Fruit fly (Drosophila melanogaster) whole organism, prepupa: Measurements from ENCODE around the gene CG6094.

ENCODE experiments used
- Blimp-1 ChIP-seq: fragments of 200-800 bp; sonication (Bioruptor generic); optimal IDR thresholded peaks from 3 replicates; lab custom pipeline; 2017; ENCODE audit warnings: missing biosample characterization, missing genetic modification characterization, mild to moderate bottlenecking, moderate library complexity, missing genetic modification reagents
- CG11294 ChIP-seq: fragments of 200-800 bp; sonication (Bioruptor generic); IDR thresholded peaks from 2 replicates; pipeline ENCODE4 v1.3.6; 2022; ENCODE audit warnings: missing biosample characterization, missing genetic modification characterization
- CG11762 ChIP-seq: fragments of 200-800 bp; sonication (Bioruptor generic); optimal IDR thresholded peaks from 3 replicates; lab custom pipeline; 2016; ENCODE audit warnings: missing biosample characterization, missing genetic modification characterization; ENCODE audit not compliant: insufficient read depth
- CG11902 ChIP-seq: fragments of 200-800 bp; sonication (Bioruptor generic); optimal IDR thresholded peaks from 3 replicates; lab custom pipeline; 2016; ENCODE audit warnings: missing biosample characterization, missing genetic modification characterization
- CG3032 ChIP-seq: fragments of 200-800 bp; optimal IDR thresholded peaks from 2 replicates; lab custom pipeline; 2019; ENCODE audit warnings: missing biosample characterization, mild to moderate bottlenecking, missing genetic modification characterization, moderate library complexity
- CG31627 ChIP-seq: fragments of 200-800 bp; sonication (Bioruptor generic); optimal IDR thresholded peaks from 3 replicates; lab custom pipeline; 2016; ENCODE audit warnings: missing biosample characterization, missing genetic modification characterization
- CG32006 ChIP-seq: fragments of 200-800 bp; sonication (Bioruptor generic); optimal IDR thresholded peaks from 3 replicates; lab custom pipeline; 2017; ENCODE audit warnings: missing biosample characterization, mild to moderate bottlenecking, missing genetic modification characterization
- CG3919 ChIP-seq: fragments of 200-800 bp; sonication (Bioruptor generic); optimal IDR thresholded peaks from 3 replicates; lab custom pipeline; 2016; ENCODE audit warnings: missing biosample characterization, missing genetic modification characterization
- CG4318 ChIP-seq: fragments of 200-800 bp; sonication (Bioruptor generic); optimal IDR thresholded peaks from 3 replicates; lab custom pipeline; 2017; ENCODE audit warnings: missing biosample characterization, mild to moderate bottlenecking, missing genetic modification characterization
- CG6163 ChIP-seq: fragments of 200-800 bp; sonication (Bioruptor generic); IDR thresholded peaks from 3 replicates; pipeline ENCODE4 v1.3.6; 2022; ENCODE audit warnings: missing biosample characterization, missing genetic modification characterization
- CG6276 ChIP-seq: fragments of 200-800 bp; sonication (Bioruptor generic); optimal IDR thresholded peaks from 2 replicates; lab custom pipeline; 2017; ENCODE audit warnings: missing biosample characterization, mild to moderate bottlenecking, missing genetic modification characterization
- CG6792 ChIP-seq: fragments of 200-800 bp; sonication (Bioruptor generic); optimal IDR thresholded peaks from 3 replicates; lab custom pipeline; 2016; ENCODE audit warnings: missing biosample characterization, missing genetic modification characterization
- CG6808 ChIP-seq: fragments of 200-800 bp; sonication (Bioruptor generic); optimal IDR thresholded peaks from 3 replicates; lab custom pipeline; 2017; ENCODE audit warnings: missing biosample characterization, missing genetic modification characterization, mild to moderate bottlenecking, moderate library complexity, missing genetic modification reagents
- CG8319 ChIP-seq: fragments of 200-800 bp; sonication (Bioruptor generic); optimal IDR thresholded peaks from 3 replicates; lab custom pipeline; 2016; ENCODE audit warnings: missing biosample characterization, missing genetic modification characterization
- CG8632 ChIP-seq: fragments of 200-800 bp; sonication (Bioruptor generic); optimal IDR thresholded peaks from 3 replicates; lab custom pipeline; 2016; ENCODE audit warnings: missing biosample characterization, missing genetic modification characterization
- Eip75B ChIP-seq: fragments of 200-800 bp; sonication (Bioruptor generic); optimal IDR thresholded peaks from 3 replicates; lab custom pipeline; 2016; ENCODE audit warnings: missing biosample characterization, missing genetic modification characterization
- Eip78C ChIP-seq: fragments of 200-800 bp; sonication (Bioruptor generic); peaks from one replicate; lab custom pipeline; 2016; ENCODE audit warnings: missing biosample characterization, missing genetic modification characterization
- Ets21C ChIP-seq: fragments of 200-800 bp; sonication (Bioruptor generic); optimal IDR thresholded peaks from 3 replicates; lab custom pipeline; 2016; ENCODE audit warnings: missing biosample characterization, missing genetic modification characterization
- Gug ChIP-seq: fragments of 200-800 bp; sonication (Bioruptor generic); IDR thresholded peaks from 2 replicates; pipeline ENCODE4 v1.3.6; 2022; ENCODE audit warnings: missing biosample characterization, missing genetic modification characterization
- Hr39 ChIP-seq: fragments of 200-800 bp; sonication (Bioruptor generic); optimal IDR thresholded peaks from 2 replicates; lab custom pipeline; 2016; ENCODE audit warnings: missing biosample characterization, missing genetic modification characterization
- Hr4 ChIP-seq: fragments of 200-800 bp; sonication (Bioruptor generic); optimal IDR thresholded peaks from 3 replicates; lab custom pipeline; 2016; ENCODE audit warnings: missing biosample characterization, missing genetic modification characterization
- Met ChIP-seq: fragments of 200-800 bp; sonication (Bioruptor generic); optimal IDR thresholded peaks from 3 replicates; lab custom pipeline; 2016; ENCODE audit warnings: missing biosample characterization, missing genetic modification characterization
- OdsH ChIP-seq: fragments of 200-800 bp; sonication (Bioruptor generic); optimal IDR thresholded peaks from 3 replicates; lab custom pipeline; 2016; ENCODE audit warnings: missing biosample characterization, missing genetic modification characterization
- Smox ChIP-seq: fragments of 200-800 bp; sonication (Bioruptor generic); optimal IDR thresholded peaks from 3 replicates; lab custom pipeline; 2016; ENCODE audit warnings: missing biosample characterization, missing genetic modification characterization
- Sox102F ChIP-seq: fragments of 200-800 bp; sonication (Bioruptor generic); optimal IDR thresholded peaks from 2 replicates; lab custom pipeline; 2016; ENCODE audit warnings: missing biosample characterization, mild to moderate bottlenecking, missing genetic modification characterization
- Sox14 ChIP-seq: fragments of 200-800 bp; sonication (Bioruptor generic); optimal IDR thresholded peaks from 3 replicates; lab custom pipeline; 2016; ENCODE audit warnings: missing biosample characterization, missing genetic modification characterization
- Sox15 ChIP-seq: fragments of 200-800 bp; sonication (Bioruptor generic); optimal IDR thresholded peaks from 3 replicates; lab custom pipeline; 2016; ENCODE audit warnings: missing biosample characterization, missing genetic modification characterization
- achi ChIP-seq: fragments of 200-800 bp; sonication (Bioruptor generic); optimal IDR thresholded peaks from 3 replicates; lab custom pipeline; 2016; ENCODE audit warnings: missing biosample characterization, missing genetic modification characterization
- acj6 ChIP-seq: fragments of 200-800 bp; sonication (Bioruptor generic); optimal IDR thresholded peaks from 3 replicates; lab custom pipeline; 2016; ENCODE audit warnings: missing biosample characterization, missing genetic modification characterization
- dac ChIP-seq: fragments of 200-800 bp; sonication (Bioruptor generic); optimal IDR thresholded peaks from 2 replicates; lab custom pipeline; 2017; ENCODE audit warnings: missing biosample characterization, mild to moderate bottlenecking, missing genetic modification characterization
- eg ChIP-seq: fragments of 200-800 bp; sonication (Bioruptor generic); IDR thresholded peaks from 3 replicates; pipeline ENCODE4 v1.3.6; 2022; ENCODE audit warnings: missing biosample characterization, missing genetic modification characterization
- esn ChIP-seq: fragments of 200-800 bp; sonication (Bioruptor generic); optimal IDR thresholded peaks from 2 replicates; lab custom pipeline; 2016; ENCODE audit warnings: missing biosample characterization, mild to moderate bottlenecking, missing genetic modification characterization, moderate library complexity
- fd85E ChIP-seq: fragments of 200-800 bp; sonication (Bioruptor generic); optimal IDR thresholded peaks from 3 replicates; lab custom pipeline; 2016; ENCODE audit warnings: missing biosample characterization, missing genetic modification characterization
- lz ChIP-seq: fragments of 200-800 bp; sonication (Bioruptor generic); optimal IDR thresholded peaks from 3 replicates; lab custom pipeline; 2016; ENCODE audit warnings: missing biosample characterization, missing genetic modification characterization
- net ChIP-seq: fragments of 200-800 bp; sonication (Bioruptor generic); optimal IDR thresholded peaks from 3 replicates; lab custom pipeline; 2016; ENCODE audit warnings: missing biosample characterization, missing genetic modification characterization
- pdm3 ChIP-seq: fragments of 200-800 bp; sonication (Bioruptor generic); optimal IDR thresholded peaks from 3 replicates; lab custom pipeline; 2016; ENCODE audit warnings: missing biosample characterization, missing genetic modification characterization
- salr ChIP-seq, 2 experiments: fragments of 200-800 bp; sonication (Bioruptor generic); optimal IDR thresholded peaks; 3 replicates each; lab custom pipeline; 2016 to 2018; ENCODE audit warnings: missing biosample characterization in 2 of 2, missing genetic modification characterization in 2 of 2, mild to moderate bottlenecking in 1 of 2
- spab ChIP-seq: fragments of 200-800 bp; sonication (Bioruptor generic); optimal IDR thresholded peaks from 2 replicates; lab custom pipeline; 2017; ENCODE audit warnings: missing biosample characterization, mild to moderate bottlenecking, missing genetic modification characterization, missing genetic modification reagents
- svp ChIP-seq: fragments of 200-800 bp; sonication (Bioruptor generic); peaks from one replicate; lab custom pipeline; 2016; ENCODE audit warnings: missing biosample characterization, missing genetic modification characterization
- topi ChIP-seq: fragments of 200-800 bp; sonication (Bioruptor generic); optimal IDR thresholded peaks from 3 replicates; lab custom pipeline; 2016; ENCODE audit warnings: missing biosample characterization, missing genetic modification characterization
- vri ChIP-seq: fragments of 200-800 bp; sonication (Bioruptor generic); optimal IDR thresholded peaks from 3 replicates; lab custom pipeline; 2016; ENCODE audit warnings: missing biosample characterization, mild to moderate bottlenecking, missing genetic modification characterization

Gene CG6094

dm6 chr2L:10506557-10507252 lies at the start of gene CG6094, which contains the start of gene Myo31DF (continued):
- no peak for TF ChIP-seq CG32006 (GFP tag; lab: Kevin White, UChicago)
- TF ChIP-seq CG11294 (GFP tag; lab: Robert Waterston, UW) = no peak
- TF ChIP-seq Ets21C = no peak
- TF ChIP-seq CG6792 (GFP tag; lab: Kevin White, UChicago) = no peak
- no peak for TF ChIP-seq salr (GFP tag; optimal IDR thresholded peaks at IDR 0.05; lab: Kevin White, UChicago)
- no peak for TF ChIP-seq CG31627 (GFP tag; lab: Kevin White, UChicago)
- TF ChIP-seq achi (GFP tag; lab: Kevin White, UChicago) = no peak
- TF ChIP-seq Blimp-1 (GFP tag; lab: Kevin White, UChicago) = no peak

dm6 chr2L:10457191-10457899 lies 49.5 kb upstream of the CG6094 start, which contains the start of the genes LManI and LManII:
LManI (minus strand) TSS chr2L:10457241.
LManII (plus strand) TSS chr2L:10457658.
- no peak for TF ChIP-seq CG4318 (GFP tag; lab: Kevin White, UChicago)
- TF ChIP-seq topi = no peak
- no peak for TF ChIP-seq dac (GFP tag; lab: Kevin White, UChicago)
- peak; percentile 72 for TF ChIP-seq svp (GFP tag; lab: Kevin White, UChicago)
- TF ChIP-seq pdm3 = no peak
- no peak for TF ChIP-seq CG11902 (GFP tag; lab: Kevin White, UChicago)

DNA sequence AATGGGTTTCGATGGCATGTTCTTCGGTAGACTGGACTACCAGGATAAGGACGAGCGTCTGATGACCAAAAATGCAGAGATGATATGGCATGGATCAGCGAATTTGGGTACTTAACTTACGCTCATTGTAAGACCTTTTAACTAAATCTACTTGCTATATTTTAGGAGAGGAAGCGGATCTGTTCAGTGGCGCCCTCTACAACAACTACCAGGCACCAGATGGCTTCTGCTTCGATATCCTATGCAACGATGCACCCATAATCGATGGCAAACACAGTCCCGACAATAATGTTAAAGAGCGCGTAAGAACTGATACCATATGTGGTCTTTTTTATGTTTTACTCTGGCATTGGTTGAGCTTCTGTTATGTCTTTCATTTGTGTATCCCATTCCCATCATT lies 47.9 kb upstream of the CG6094 start:
- TF ChIP-seq CG11762 (GFP tag; lab: Kevin White, UChicago) (no peak), CG6163 (no peak), vri (GFP tag; lab: Kevin White, UChicago) (no peak), acj6 (GFP tag; lab: Kevin White, UChicago) (no peak), achi (GFP tag; lab: Kevin White, UChicago) (no peak), esn (GFP tag; lab: Kevin White, UChicago) (no peak), CG6808 (GFP tag; lab: Kevin White, UChicago) (no peak), spab (GFP tag; lab: Kevin White, UChicago) (no peak), Eip78C (no peak), Smox (GFP tag; lab: Kevin White, UChicago) (no peak), CG6792 (GFP tag; lab: Kevin White, UChicago) (no peak)

- TF ChIP-seq achi (GFP tag; lab: Kevin White, UChicago) = peak; percentile 18
- no peak for TF ChIP-seq lz
- TF ChIP-seq OdsH = peak; percentile 17
- TF ChIP-seq Eip78C = peak; percentile 79
- no peak for TF ChIP-seq Smox (GFP tag; lab: Kevin White, UChicago)
- TF ChIP-seq CG31627 (GFP tag; lab: Kevin White, UChicago) = no peak
- TF ChIP-seq CG3919 (GFP tag; lab: Kevin White, UChicago) = no peak
- no peak for TF ChIP-seq Hr39 (GFP tag; lab: Kevin White, UChicago)
- TF ChIP-seq acj6 (GFP tag; lab: Kevin White, UChicago) = peak; percentile 12
- no peak for TF ChIP-seq net (GFP tag; lab: Kevin White, UChicago)
- peak; percentile 47 for TF ChIP-seq Hr4 (GFP tag; lab: Kevin White, UChicago)
- no peak for TF ChIP-seq Gug
- peak in 1 of 2 experiments; percentile 62 for TF ChIP-seq salr (GFP tag; optimal IDR thresholded peaks at IDR 0.05; lab: Kevin White, UChicago)
- TF ChIP-seq CG6276 (GFP tag; lab: Kevin White, UChicago) = peak; percentile 29
These were observed 40.0 kb upstream of the CG6094 start for dm6 chr2L:10466865-10467270.

- TF ChIP-seq CG11902 (GFP tag; lab: Kevin White, UChicago) = peak; percentile 34
- peak; percentile 4 for TF ChIP-seq CG8319 (GFP tag; lab: Kevin White, UChicago)
- TF ChIP-seq Hr39 (GFP tag; lab: Kevin White, UChicago) = peak; percentile 4
- peak; percentile 54 for TF ChIP-seq achi (GFP tag; lab: Kevin White, UChicago)
- no peak; the same call in 2 of the 3 replicates for TF ChIP-seq eg (GFP tag; lab: Robert Waterston, UW)
- TF ChIP-seq Sox14 = peak; percentile 30
- peak; percentile 81 for TF ChIP-seq Eip78C
- peak; percentile 5 for TF ChIP-seq Eip75B (GFP tag; lab: Kevin White, UChicago)
- no peak for TF ChIP-seq Blimp-1 (GFP tag; lab: Kevin White, UChicago)
- peak; percentile 19 for TF ChIP-seq CG4318 (GFP tag; lab: Kevin White, UChicago)
- TF ChIP-seq Met (GFP tag; lab: Kevin White, UChicago) = peak; percentile 25
- peak; percentile 60 for TF ChIP-seq CG3032 (tag; lab: Kevin White, UChicago)
- TF ChIP-seq Sox102F = peak; percentile 42
- TF ChIP-seq CG8632 = peak; percentile 30
- peak; percentile 80 for TF ChIP-seq CG6163
- peak; percentile 25 for TF ChIP-seq Sox15 (GFP tag; lab: Kevin White, UChicago)
- TF ChIP-seq fd85E (GFP tag; lab: Kevin White, UChicago) = no peak
These were observed 38.5 kb upstream of the CG6094 start for dm6 chr2L:10468388-10468787.
